Worm (Caenorhabditis elegans): ENCODE results near the gene Y50D7A.3.

ce11 chrIII:208793-209694 is 45.3 kb upstream of the Y50D7A.3 start:
- TF ChIP-seq him-1 (tag; optimal IDR thresholded peaks at IDR 0.05): no peak
- TF ChIP-seq mcd-1 (GFP tag; IDR thresholded peaks at IDR 0.05): no peak
- no peak for TF ChIP-seq ztf-28 (GFP tag; IDR thresholded peaks at IDR 0.05)
- TF ChIP-seq lin-40 (tag; optimal IDR thresholded peaks at IDR 0.05): no peak
- TF ChIP-seq mes-4 (tag; optimal IDR thresholded peaks at IDR 0.05): no peak
- no peak for TF ChIP-seq snpc-1.3 (tag; optimal IDR thresholded peaks at IDR 0.05; ENCODE audit: insufficient read depth)
- no peak for TF ChIP-seq nfya-2 (GFP tag; IDR thresholded peaks at IDR 0.05)
